Worm (Caenorhabditis elegans) whole organism, young adult: Measurements from ENCODE around the gene T14B4.5.

Experiments
- F55B11.4 ChIP-seq: sonication (generic microtip); optimal IDR thresholded peaks from 2 replicates; lab custom pipeline; 2016; ENCODE audit warnings: missing compliant biosample characterization, missing genetic modification characterization, borderline replicate concordance; ENCODE audit not compliant: insufficient read depth
- Y53F4B.3 ChIP-seq: fragments of 200-800 bp; sonication (Bioruptor generic); IDR thresholded peaks from 2 replicates; pipeline ENCODE4 v1.3.6; 2022; ENCODE audit warnings: missing genetic modification reagents, missing genetic modification characterization, missing compliant biosample characterization
- Y53G8AR.9 ChIP-seq: fragments of 200-800 bp; sonication (Bioruptor generic); conservative IDR thresholded peaks from 2 replicates; pipeline ENCODE4 v1.3.6; 2022; ENCODE audit warnings: missing genetic modification reagents, missing genetic modification characterization, missing compliant biosample characterization
- aptf-3 ChIP-seq: fragments of 200-800 bp; sonication (Bioruptor generic); IDR thresholded peaks from 2 replicates; pipeline ENCODE4 v1.3.6; 2022; ENCODE audit warnings: missing genetic modification characterization, missing compliant biosample characterization
- atf-7 ChIP-seq: sonication (generic microtip); optimal IDR thresholded peaks from 2 replicates; lab custom pipeline; 2017; ENCODE audit warnings: mild to moderate bottlenecking, missing genetic modification characterization, missing compliant biosample characterization
- athp-1 ChIP-seq: sonication (generic microtip); optimal IDR thresholded peaks from 2 replicates; lab custom pipeline; 2017; ENCODE audit warnings: mild to moderate bottlenecking, missing genetic modification characterization, missing compliant biosample characterization
- cebp-1 ChIP-seq, 2 experiments: fragments of 200-800 bp in 1 of 2; sonication (Bioruptor generic) in 1 of 2; sonication (generic microtip) in 1 of 2; IDR thresholded peaks in 1 of 2; optimal IDR thresholded peaks in 1 of 2; 2 replicates each; pipeline versions ENCODE4 v1.3.6 to Lab custom; 2017 to 2022; ENCODE audit warnings: missing compliant biosample characterization in 2 of 2, missing genetic modification characterization in 2 of 2, mild to moderate bottlenecking in 1 of 2, missing genetic modification reagents in 1 of 2, moderate library complexity in 1 of 2
- ceh-58 ChIP-seq: fragments of 200-800 bp; sonication (Bioruptor generic); IDR thresholded peaks from 2 replicates; pipeline ENCODE4 v1.3.6; 2022; ENCODE audit warnings: missing genetic modification characterization, missing compliant biosample characterization
- ceh-79 ChIP-seq: sonication (generic microtip); optimal IDR thresholded peaks from 2 replicates; lab custom pipeline; 2017; ENCODE audit warnings: mild to moderate bottlenecking, missing genetic modification characterization, missing compliant biosample characterization
- chd-7 ChIP-seq: sonication (generic microtip); optimal IDR thresholded peaks from 2 replicates; lab custom pipeline; 2016; ENCODE audit warnings: mild to moderate bottlenecking, missing genetic modification characterization, moderate library complexity, missing compliant biosample characterization
- dox-1 ChIP-seq: fragments of 200-800 bp; sonication (Bioruptor generic); IDR thresholded peaks from 2 replicates; pipeline ENCODE4 v1.3.6; 2022; ENCODE audit warnings: missing genetic modification reagents, missing genetic modification characterization, missing compliant biosample characterization
- dpff-1 ChIP-seq: sonication (generic microtip); optimal IDR thresholded peaks from 2 replicates; lab custom pipeline; 2017; ENCODE audit warnings: mild to moderate bottlenecking, missing genetic modification characterization, missing compliant biosample characterization
- hmg-1.2 ChIP-seq: fragments of 200-800 bp; sonication (Bioruptor generic); IDR thresholded peaks from 2 replicates; pipeline ENCODE4 v1.3.6; 2022; ENCODE audit warnings: missing genetic modification reagents, missing genetic modification characterization, missing compliant biosample characterization
- hmg-20 ChIP-seq: fragments of 200-800 bp; sonication (Bioruptor generic); IDR thresholded peaks from 2 replicates; pipeline ENCODE4 v1.3.6; 2022; ENCODE audit warnings: missing genetic modification reagents, missing genetic modification characterization, missing compliant biosample characterization
- hsf-1 ChIP-seq: fragments of 200-800 bp; sonication (Bioruptor generic); IDR thresholded peaks from 2 replicates; pipeline ENCODE4 v1.3.6; 2022; ENCODE audit warnings: missing genetic modification reagents, missing genetic modification characterization, missing compliant biosample characterization
- lin-26 ChIP-seq: fragments of 200-800 bp; sonication (Bioruptor generic); IDR thresholded peaks from 2 replicates; pipeline ENCODE4 v1.3.6; 2022; ENCODE audit warnings: missing genetic modification reagents, missing genetic modification characterization, missing compliant biosample characterization
- lir-1 ChIP-seq: fragments of 200-800 bp; sonication (Bioruptor generic); conservative IDR thresholded peaks from 2 replicates; pipeline ENCODE4 v1.3.6; 2022; ENCODE audit warnings: missing genetic modification reagents, missing genetic modification characterization, missing compliant biosample characterization
- lsy-27 ChIP-seq: sonication (generic microtip); optimal IDR thresholded peaks from 2 replicates; lab custom pipeline; 2017; ENCODE audit warnings: missing genetic modification characterization, mild to moderate bottlenecking, missing compliant biosample characterization, antibody characterized with exemption, missing genotype, borderline replicate concordance; ENCODE audit not compliant: insufficient read depth
- madf-10 ChIP-seq: sonication (generic microtip); optimal IDR thresholded peaks from 2 replicates; lab custom pipeline; 2016; ENCODE audit warnings: mild to moderate bottlenecking, missing genetic modification characterization, missing compliant biosample characterization
- madf-3 ChIP-seq: fragments of 200-800 bp; sonication (Bioruptor generic); IDR thresholded peaks from 2 replicates; pipeline ENCODE4 v1.3.6; 2022; ENCODE audit warnings: missing genetic modification reagents, missing genetic modification characterization, missing compliant biosample characterization
- nhr-80 ChIP-seq: sonication (generic microtip); optimal IDR thresholded peaks from 2 replicates; lab custom pipeline; 2016; ENCODE audit warnings: missing genetic modification characterization, missing compliant biosample characterization
- pha-4 ChIP-seq: fragments of 150-350 bp; sonication (generic microtip); optimal IDR thresholded peaks from 2 replicates; lab custom pipeline; 2014; ENCODE audit warnings: missing biosample characterization, missing genetic modification reagents, missing genetic modification characterization
- sdz-38 ChIP-seq: sonication (generic microtip); optimal IDR thresholded peaks from 2 replicates; lab custom pipeline; 2016; ENCODE audit warnings: missing genotype, missing genetic modification characterization, missing compliant biosample characterization
- sea-2 ChIP-seq: fragments of 200-800 bp; sonication (Bioruptor generic); IDR thresholded peaks from 2 replicates; pipeline ENCODE4 v1.3.6; 2022; ENCODE audit warnings: missing genetic modification characterization, missing compliant biosample characterization
- snpc-1.3 ChIP-seq: sonication (generic microtip); optimal IDR thresholded peaks from 2 replicates; lab custom pipeline; 2017; ENCODE audit warnings: missing genetic modification characterization, mild to moderate bottlenecking, missing compliant biosample characterization, antibody characterized with exemption, moderate library complexity, missing genotype, missing genetic modification reagents; ENCODE audit not compliant: insufficient read depth
- somi-1 ChIP-seq: fragments of 200-800 bp; sonication (Bioruptor generic); optimal IDR thresholded peaks from 2 replicates; lab custom pipeline; 2018; ENCODE audit warnings: mild to moderate bottlenecking, missing genetic modification characterization, missing compliant biosample characterization
- sptf-2 ChIP-seq: fragments of 200-800 bp; sonication (Bioruptor generic); optimal IDR thresholded peaks from 2 replicates; lab custom pipeline; 2018; ENCODE audit warnings: mild to moderate bottlenecking, missing genetic modification characterization, missing compliant biosample characterization
- unc-62 ChIP-seq: fragments of 150-350 bp; optimal IDR thresholded peaks from 2 replicates; lab custom pipeline; 2014; ENCODE audit warnings: missing biosample characterization, missing genetic modification reagents, missing genetic modification characterization
- zfh-2 ChIP-seq: fragments of 200-800 bp; sonication (Bioruptor generic); conservative IDR thresholded peaks from 2 replicates; pipeline ENCODE4 v1.3.6; 2022; ENCODE audit warnings: missing genetic modification reagents, missing genetic modification characterization, missing compliant biosample characterization
- ztf-22 ChIP-seq: fragments of 200-800 bp; sonication (Bioruptor generic); optimal IDR thresholded peaks from 2 replicates; lab custom pipeline; 2018; ENCODE audit warnings: mild to moderate bottlenecking, missing genetic modification characterization, moderate library complexity, missing compliant biosample characterization
- ztf-28 ChIP-seq: fragments of 200-800 bp; sonication (Bioruptor generic); IDR thresholded peaks from 2 replicates; pipeline ENCODE4 v1.3.6; 2022; ENCODE audit warnings: missing genetic modification reagents, missing genetic modification characterization, missing compliant biosample characterization
- ztf-3 ChIP-seq: fragments of 200-800 bp; sonication (Bioruptor generic); optimal IDR thresholded peaks from 2 replicates; lab custom pipeline; 2018; ENCODE audit warnings: mild to moderate bottlenecking, missing genetic modification characterization, missing compliant biosample characterization

Gene T14B4.5

ce11 chrII:6709680-6710079, 7.0 kb upstream of the T14B4.5 start:
- TF ChIP-seq ztf-28 (GFP tag; lab: Robert Waterston, UW) (no peak), unc-62 (GFP tag; lab: Kevin White, UChicago) (no peak), atf-7 (tag; lab: Kevin White, UChicago) (no peak), Y53G8AR.9 (GFP tag; lab: Robert Waterston, UW) (no peak)

- TF ChIP-seq ztf-3 (GFP tag; lab: Kevin White, UChicago) (no peak), zfh-2 (GFP tag; lab: Robert Waterston, UW) (peak; percentile 74), dox-1 (GFP tag; lab: Robert Waterston, UW) (0 out of 2 replicates have a peak, but pooled peaks have one; percentile 23)
Observed at ce11 chrII:6710596-6710995, 6.1 kb upstream of the T14B4.5 start.

- no peak for TF ChIP-seq athp-1 (tag; lab: Kevin White, UChicago)
- no peak for TF ChIP-seq aptf-3 (GFP tag; lab: Robert Waterston, UW)
- no peak for TF ChIP-seq zfh-2 (GFP tag; lab: Robert Waterston, UW)
- TF ChIP-seq ztf-28 (GFP tag; lab: Robert Waterston, UW), result no peak
- TF ChIP-seq hsf-1 (GFP tag; lab: Robert Waterston, UW), result no peak
- no peak for TF ChIP-seq hmg-20 (GFP tag; lab: Robert Waterston, UW)
- no peak for TF ChIP-seq chd-7 (tag; lab: Kevin White, UChicago)
- no peak for TF ChIP-seq somi-1 (GFP tag; lab: Kevin White, UChicago)
- no peak for TF ChIP-seq ceh-58 (GFP tag; lab: Robert Waterston, UW)
- TF ChIP-seq ceh-79 (tag; lab: Kevin White, UChicago), result no peak
- no peak for TF ChIP-seq dpff-1 (tag; lab: Kevin White, UChicago)
- TF ChIP-seq madf-3 (GFP tag; lab: Robert Waterston, UW), result no peak
Observed at ce11 chrII:6712177-6712981, 4.3 kb upstream of the T14B4.5 start, which contains the start of the genes dpy-10 and T14B4.19. dpy-10 (minus strand) TSS chrII:6712227. T14B4.19 (minus strand) TSS chrII:6712931.

- TF ChIP-seq lir-1 (no peak), nhr-80 (no peak), madf-10 (tag; lab: Kevin White, UChicago) (no peak), cebp-1 (GFP tag; IDR thresholded peaks at IDR 0.05; lab: Robert Waterston, UW) (no peak), cebp-1 (tag; optimal IDR thresholded peaks at IDR 0.05; lab: Kevin White, UChicago) (no peak), sdz-38 (tag; lab: Kevin White, UChicago) (no peak), hmg-1.2 (no peak), Y53F4B.3 (GFP tag; lab: Robert Waterston, UW) (no peak), snpc-1.3 (tag; lab: Kevin White, UChicago) (no peak), lsy-27 (no peak), sptf-2 (GFP tag; lab: Kevin White, UChicago) (no peak), pha-4 (tag; lab: Kevin White, UChicago) (no peak), sea-2 (GFP tag; lab: Robert Waterston, UW) (no peak), ztf-22 (GFP tag; lab: Kevin White, UChicago) (no peak), lin-26 (GFP tag; lab: Robert Waterston, UW) (no peak), F55B11.4 (tag; lab: Kevin White, UChicago) (no peak)
Observed at ce11 chrII:6713003-6713402, 3.7 kb upstream of the T14B4.5 start.
